Worm (Caenorhabditis elegans) whole organism, midembryonic: Measurements from ENCODE around the gene daf-3.

ENCODE experiments used
- T22C8.4 ChIP-seq: fragments of 200-800 bp; sonication (Bioruptor generic); IDR thresholded peaks from 2 replicates; pipeline ENCODE4 v1.3.6; 2022; ENCODE audit warnings: missing genetic modification characterization, missing compliant biosample characterization
- cog-1 ChIP-seq: sonication (generic microtip); optimal IDR thresholded peaks from 2 replicates; lab custom pipeline; 2016; ENCODE audit warnings: missing genetic modification characterization, missing compliant biosample characterization
- flt-1 ChIP-seq: fragments of 200-800 bp; sonication (Bioruptor generic); IDR thresholded peaks from 2 replicates; pipeline ENCODE4 v1.3.6; 2022; ENCODE audit warnings: missing genetic modification characterization, missing compliant biosample characterization
- klf-2 ChIP-seq: fragments of 200-800 bp; sonication (Bioruptor generic); conservative IDR thresholded peaks from 2 replicates; pipeline ENCODE4 v1.3.6; 2022; ENCODE audit warnings: missing genetic modification reagents, missing genetic modification characterization, missing compliant biosample characterization
- med-1 ChIP-seq: sonication (generic microtip); optimal IDR thresholded peaks from 2 replicates; lab custom pipeline; 2017; ENCODE audit warnings: missing genetic modification characterization, mild to moderate bottlenecking, missing compliant biosample characterization, antibody characterized with exemption, missing genetic modification reagents; ENCODE audit not compliant: insufficient read depth
- ref-1 ChIP-seq: fragments of 200-800 bp; sonication (Bioruptor generic); conservative IDR thresholded peaks from 2 replicates; pipeline ENCODE4 v1.3.6; 2022; ENCODE audit warnings: missing genetic modification reagents, missing genetic modification characterization, missing compliant biosample characterization
- tab-1 ChIP-seq: fragments of 200-800 bp; sonication (Bioruptor generic); IDR thresholded peaks from 2 replicates; pipeline ENCODE4 v1.3.6; 2022; ENCODE audit warnings: missing genetic modification characterization, missing compliant biosample characterization
- ztf-23 ChIP-seq: fragments of 200-800 bp; sonication (Bioruptor generic); IDR thresholded peaks from 2 replicates; pipeline ENCODE4 v1.3.6; 2022; ENCODE audit warnings: missing genetic modification reagents, missing genetic modification characterization, missing compliant biosample characterization
- ztf-29 ChIP-seq: fragments of 200-800 bp; sonication (Bioruptor generic); IDR thresholded peaks from 2 replicates; pipeline ENCODE4 v1.3.6; 2022; ENCODE audit warnings: missing genetic modification reagents, missing genetic modification characterization, missing compliant biosample characterization

- TF ChIP-seq ztf-23 (GFP tag; lab: Robert Waterston, UW) (no peak), T22C8.4 (no peak), ref-1 (GFP tag; lab: Robert Waterston, UW) (no peak), flt-1 (GFP tag; lab: Robert Waterston, UW) (no peak), med-1 (GFP tag; lab: Kevin White, UChicago) (no peak), ztf-29 (no peak), cog-1 (tag; lab: Kevin White, UChicago) (no peak), klf-2 (GFP tag; lab: Robert Waterston, UW) (no peak), tab-1 (no peak)
Observed at ce11 chrX:845443-845842, 20.2 kb upstream of the daf-3 start.
